Fruit fly (Drosophila melanogaster) whole organism, embryonic: ENCODE data around the gene Lgr3.

Source experiments
- Adf1 ChIP-seq: fragments of 200-800 bp; sonication (Bioruptor generic); IDR thresholded peaks from 2 replicates; pipeline ENCODE4 v1.3.6; 2022; ENCODE audit warnings: missing biosample characterization, missing genetic modification characterization
- CG11085 ChIP-seq: fragments of 200-800 bp; sonication (Bioruptor generic); IDR thresholded peaks from 2 replicates; pipeline ENCODE4 v1.3.6; 2022; ENCODE audit warnings: missing biosample characterization, missing genetic modification characterization
- CG11247 ChIP-seq: fragments of 200-800 bp; sonication (Bioruptor generic); IDR thresholded peaks from 2 replicates; pipeline ENCODE4 v1.3.6; 2022; ENCODE audit warnings: missing biosample characterization, missing genetic modification characterization
- CG11456 ChIP-seq: fragments of 200-800 bp; sonication (Bioruptor generic); IDR thresholded peaks from 3 replicates; pipeline ENCODE4 v1.3.6; 2022; ENCODE audit warnings: missing biosample characterization, missing genetic modification characterization
- CG11695 ChIP-seq: fragments of 200-800 bp; sonication (Bioruptor generic); IDR thresholded peaks from 3 replicates; pipeline ENCODE4 v1.3.6; 2022; ENCODE audit warnings: missing biosample characterization, missing genetic modification characterization
- CG11723 ChIP-seq: fragments of 200-800 bp; sonication (Bioruptor generic); optimal IDR thresholded peaks from 2 replicates; lab custom pipeline; 2017; ENCODE audit warnings: missing biosample characterization, mild to moderate bottlenecking, missing genetic modification characterization
- CG13775 ChIP-seq: fragments of 200-800 bp; sonication (Bioruptor generic); optimal IDR thresholded peaks from 3 replicates; lab custom pipeline; 2017; ENCODE audit warnings: missing biosample characterization, mild to moderate bottlenecking, missing genetic modification characterization
- CG15011 ChIP-seq: fragments of 200-800 bp; sonication (Bioruptor generic); optimal IDR thresholded peaks from 3 replicates; lab custom pipeline; 2018; ENCODE audit warnings: missing biosample characterization, mild to moderate bottlenecking, missing genetic modification characterization
- CG15696 ChIP-seq: fragments of 200-800 bp; sonication (Bioruptor generic); optimal IDR thresholded peaks from 2 replicates; lab custom pipeline; 2019; ENCODE audit warnings: missing biosample characterization, mild to moderate bottlenecking, missing genetic modification characterization, moderate library complexity
- CG16813 ChIP-seq: fragments of 200-800 bp; sonication (Bioruptor generic); IDR thresholded peaks from 3 replicates; pipeline ENCODE4 v1.3.6; 2022; ENCODE audit warnings: missing biosample characterization, missing genetic modification characterization; ENCODE audit not compliant: partially characterized antibody
- CG1832 ChIP-seq: fragments of 200-800 bp; sonication (Bioruptor generic); optimal IDR thresholded peaks from 2 replicates; lab custom pipeline; 2017; ENCODE audit warnings: missing biosample characterization, mild to moderate bottlenecking, missing genetic modification characterization, inconsistent platforms
- CG18476 ChIP-seq: fragments of 200-800 bp; sonication (Bioruptor generic); optimal IDR thresholded peaks from 2 replicates; lab custom pipeline; 2016; ENCODE audit warnings: missing biosample characterization, mild to moderate bottlenecking, missing genetic modification characterization
- CG2120 ChIP-seq: fragments of 200-800 bp; sonication (Bioruptor generic); optimal IDR thresholded peaks from 3 replicates; lab custom pipeline; 2016; ENCODE audit warnings: missing biosample characterization, missing genetic modification characterization
- CG2678 ChIP-seq: fragments of 200-800 bp; sonication (Bioruptor generic); optimal IDR thresholded peaks from 3 replicates; lab custom pipeline; 2019; ENCODE audit warnings: missing biosample characterization, mild to moderate bottlenecking, missing genetic modification characterization, moderate library complexity
- CG3065 ChIP-seq: fragments of 200-800 bp; sonication (Bioruptor generic); optimal IDR thresholded peaks from 2 replicates; lab custom pipeline; 2016; ENCODE audit warnings: missing biosample characterization, missing genetic modification characterization
- CG4424 ChIP-seq: fragments of 200-800 bp; sonication (Bioruptor generic); optimal IDR thresholded peaks from 3 replicates; lab custom pipeline; 2016; ENCODE audit warnings: missing biosample characterization, missing genetic modification characterization
- CG4730 ChIP-seq: fragments of 200-800 bp; sonication (Bioruptor generic); IDR thresholded peaks from 2 replicates; pipeline ENCODE4 v1.3.6; 2022; ENCODE audit warnings: missing biosample characterization, missing genetic modification characterization
- CG6683 ChIP-seq: fragments of 200-800 bp; sonication (Bioruptor generic); optimal IDR thresholded peaks from 2 replicates; lab custom pipeline; 2017; ENCODE audit warnings: missing biosample characterization, mild to moderate bottlenecking, missing genetic modification characterization, missing genetic modification reagents
- CG6765 ChIP-seq: fragments of 200-800 bp; sonication (Bioruptor generic); optimal IDR thresholded peaks from 3 replicates; lab custom pipeline; 2017; ENCODE audit warnings: missing biosample characterization, mild to moderate bottlenecking, missing genetic modification characterization
- CG7745 ChIP-seq: fragments of 200-800 bp; sonication (Bioruptor generic); optimal IDR thresholded peaks from 2 replicates; lab custom pipeline; 2018; ENCODE audit warnings: missing biosample characterization, mild to moderate bottlenecking, missing genetic modification characterization, moderate library complexity
- CG7839 ChIP-seq: fragments of 200-800 bp; sonication (Bioruptor generic); optimal IDR thresholded peaks from 3 replicates; lab custom pipeline; 2018; ENCODE audit warnings: missing biosample characterization, mild to moderate bottlenecking, missing genetic modification characterization, moderate library complexity
- CG7987 ChIP-seq: fragments of 200-800 bp; sonication (Bioruptor generic); optimal IDR thresholded peaks from 2 replicates; lab custom pipeline; 2018; ENCODE audit warnings: missing biosample characterization, mild to moderate bottlenecking, missing genetic modification characterization, moderate library complexity
- CG8089 ChIP-seq: fragments of 200-800 bp; sonication (Bioruptor generic); optimal IDR thresholded peaks from 3 replicates; lab custom pipeline; 2016; ENCODE audit warnings: missing biosample characterization, missing genetic modification characterization
- CG9437 ChIP-seq: fragments of 200-800 bp; sonication (Bioruptor generic); optimal IDR thresholded peaks from 2 replicates; lab custom pipeline; 2018; ENCODE audit warnings: missing biosample characterization, mild to moderate bottlenecking, missing genetic modification characterization
- CG9932 ChIP-seq: fragments of 200-800 bp; sonication (Bioruptor generic); IDR thresholded peaks from 2 replicates; pipeline ENCODE4 v1.3.6; 2022; ENCODE audit warnings: missing biosample characterization, missing genetic modification characterization
- CkIIα-i1 ChIP-seq: fragments of 200-800 bp; sonication (Bioruptor generic); IDR thresholded peaks from 2 replicates; pipeline ENCODE4 v1.3.6; 2022; ENCODE audit warnings: missing biosample characterization, missing genetic modification characterization
- CoRest ChIP-seq: fragments of 200-800 bp; sonication (Bioruptor generic); optimal IDR thresholded peaks from 3 replicates; lab custom pipeline; 2018; ENCODE audit warnings: missing biosample characterization, mild to moderate bottlenecking, missing genetic modification characterization, moderate library complexity
- Dref ChIP-seq: fragments of 200-800 bp; sonication (Bioruptor generic); IDR thresholded peaks from 2 replicates; pipeline ENCODE4 v1.3.6; 2022; ENCODE audit warnings: missing biosample characterization, missing genetic modification characterization
- Elba2 ChIP-seq: fragments of 200-800 bp; sonication (Bioruptor generic); optimal IDR thresholded peaks from 3 replicates; lab custom pipeline; 2016; ENCODE audit warnings: missing biosample characterization, missing genetic modification characterization
- HLHmδ ChIP-seq: fragments of 200-800 bp; sonication (Bioruptor generic); optimal IDR thresholded peaks from 2 replicates; lab custom pipeline; 2018; ENCODE audit warnings: missing biosample characterization, mild to moderate bottlenecking, missing genetic modification characterization, moderate library complexity
- Hr51 ChIP-seq, 2 experiments: fragments of 200-800 bp; sonication (Bioruptor generic); optimal IDR thresholded peaks; 2 replicates in 1 of 2; 3 replicates in 1 of 2; lab custom pipeline; 2016 to 2018; ENCODE audit warnings: missing biosample characterization in 2 of 2, missing genetic modification characterization in 2 of 2, mild to moderate bottlenecking in 1 of 2, moderate library complexity in 1 of 2
- Lim3 ChIP-seq: fragments of 200-800 bp; sonication (Bioruptor generic); IDR thresholded peaks from 2 replicates; pipeline ENCODE4 v1.3.6; 2022; ENCODE audit warnings: missing biosample characterization, missing genetic modification characterization
- MTF-1 ChIP-seq: fragments of 200-800 bp; sonication (Bioruptor generic); optimal IDR thresholded peaks from 2 replicates; lab custom pipeline; 2018; ENCODE audit warnings: missing biosample characterization, mild to moderate bottlenecking, missing genetic modification characterization, borderline replicate concordance
- Med ChIP-seq: fragments of 200-800 bp; sonication (Bioruptor generic); peaks from one replicate; lab custom pipeline; 2016; ENCODE audit warnings: missing biosample characterization, missing genetic modification characterization, mild to moderate bottlenecking, inconsistent platforms, moderate library complexity
- Nf-YC ChIP-seq: fragments of 200-800 bp; optimal IDR thresholded peaks from 3 replicates; lab custom pipeline; 2019; ENCODE audit warnings: missing biosample characterization, mild to moderate bottlenecking, missing genetic modification characterization, moderate library complexity
- bcd ChIP-seq: fragments of 200-800 bp; sonication (Bioruptor generic); optimal IDR thresholded peaks from 2 replicates; lab custom pipeline; 2017; ENCODE audit warnings: missing biosample characterization, mild to moderate bottlenecking, missing genetic modification characterization
- btn ChIP-seq: fragments of 200-800 bp; sonication (Bioruptor generic); optimal IDR thresholded peaks from 2 replicates; lab custom pipeline; 2016; ENCODE audit warnings: missing biosample characterization, missing genetic modification characterization
- cato ChIP-seq: fragments of 200-800 bp; sonication (Bioruptor generic); optimal IDR thresholded peaks from 2 replicates; lab custom pipeline; 2016; ENCODE audit warnings: missing biosample characterization, missing genetic modification characterization, borderline replicate concordance
- ham ChIP-seq: fragments of 200-800 bp; sonication (Bioruptor generic); IDR thresholded peaks from 2 replicates; pipeline ENCODE4 v1.3.6; 2022; ENCODE audit warnings: missing biosample characterization, missing genetic modification characterization
- her ChIP-seq: fragments of 200-800 bp; sonication (Bioruptor generic); optimal IDR thresholded peaks from 2 replicates; lab custom pipeline; 2016; ENCODE audit warnings: missing biosample characterization, missing genetic modification characterization
- ken ChIP-seq: fragments of 200-800 bp; sonication (Bioruptor generic); IDR thresholded peaks from 3 replicates; pipeline ENCODE4 v1.3.6; 2022; ENCODE audit warnings: missing biosample characterization, missing genetic modification characterization
- kni ChIP-seq: fragments of 200-800 bp; sonication (Bioruptor generic); optimal IDR thresholded peaks from 3 replicates; lab custom pipeline; 2017; ENCODE audit warnings: mild to moderate bottlenecking, missing biosample characterization, missing genetic modification reagents, missing genetic modification characterization
- lilli ChIP-seq: fragments of 200-800 bp; sonication (Bioruptor generic); optimal IDR thresholded peaks from 3 replicates; lab custom pipeline; 2016; ENCODE audit warnings: missing biosample characterization, missing genetic modification characterization
- mirr ChIP-seq: fragments of 200-800 bp; sonication (Bioruptor generic); optimal IDR thresholded peaks from 3 replicates; lab custom pipeline; 2018; ENCODE audit warnings: missing biosample characterization, mild to moderate bottlenecking, missing genetic modification characterization
- mld ChIP-seq: fragments of 200-800 bp; sonication (Bioruptor generic); IDR thresholded peaks from 3 replicates; pipeline ENCODE4 v1.3.6; 2022; ENCODE audit warnings: missing biosample characterization, missing genetic modification characterization; ENCODE audit not compliant: partially characterized antibody
- row ChIP-seq: fragments of 200-800 bp; sonication (Bioruptor generic); IDR thresholded peaks from 3 replicates; pipeline ENCODE4 v1.3.6; 2022; ENCODE audit warnings: missing biosample characterization, missing genetic modification characterization
- sens ChIP-seq: fragments of 200-800 bp; sonication (Bioruptor generic); peaks from one replicate; lab custom pipeline; 2016; ENCODE audit warnings: missing biosample characterization, missing genetic modification characterization
- trem ChIP-seq: fragments of 200-800 bp; optimal IDR thresholded peaks from 3 replicates; lab custom pipeline; 2019; ENCODE audit warnings: missing biosample characterization, mild to moderate bottlenecking, missing genetic modification characterization, moderate library complexity
- twi ChIP-seq: fragments of 200-800 bp; optimal IDR thresholded peaks from 2 replicates; lab custom pipeline; 2019; ENCODE audit warnings: missing biosample characterization, mild to moderate bottlenecking, missing genetic modification characterization, moderate library complexity
- wdn ChIP-seq: fragments of 200-800 bp; sonication (Bioruptor generic); IDR thresholded peaks from 2 replicates; pipeline ENCODE4 v1.3.6; 2022; ENCODE audit warnings: missing biosample characterization, missing genetic modification characterization
- zen2 ChIP-seq: fragments of 200-800 bp; sonication (Bioruptor generic); IDR thresholded peaks from 3 replicates; pipeline ENCODE4 v1.3.6; 2022; ENCODE audit warnings: missing biosample characterization, missing genetic modification characterization; ENCODE audit not compliant: partially characterized antibody

Gene Lgr3

DNA sequence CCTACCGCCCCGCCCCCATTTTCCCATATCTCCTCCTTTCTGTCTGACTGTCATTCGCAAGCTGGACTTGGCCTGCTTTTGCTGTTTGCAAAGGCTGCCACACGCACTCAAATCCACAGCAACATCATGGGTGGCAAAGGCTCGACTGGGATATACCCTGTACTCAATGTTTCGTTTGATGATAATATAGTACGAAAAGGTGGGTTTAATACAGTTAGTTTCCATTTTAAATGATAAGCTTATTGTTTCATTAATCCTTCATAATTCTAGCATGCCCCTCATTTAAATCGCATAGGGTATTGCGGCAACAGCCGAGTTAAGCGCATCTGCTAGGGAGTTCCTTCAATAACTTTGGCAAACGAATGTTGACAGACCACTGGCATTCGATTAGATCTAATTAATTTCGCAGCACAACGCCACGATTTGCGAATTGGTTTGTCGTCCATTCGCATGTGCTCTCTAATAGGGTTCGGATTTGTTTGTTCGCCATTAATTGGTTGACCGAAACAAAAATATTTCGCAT lies 28.6 kb downstream of the Lgr3 start (continued):
- TF ChIP-seq lilli (GFP tag; lab: Kevin White, UChicago) = no peak
- TF ChIP-seq CG16813 (GFP tag; lab: Robert Waterston, UW) = no peak
- TF ChIP-seq CkIIα-i1 (GFP tag; lab: Robert Waterston, UW) = no peak
- TF ChIP-seq mld (GFP tag; lab: Robert Waterston, UW) = no peak
- TF ChIP-seq CG6765 (GFP tag; lab: Kevin White, UChicago) = no peak
- no peak for TF ChIP-seq Lim3
- no peak for TF ChIP-seq cato (GFP tag; lab: Kevin White, UChicago)
- TF ChIP-seq wdn = no peak
- no peak for TF ChIP-seq bcd (GFP tag; lab: Kevin White, UChicago)
- no peak for TF ChIP-seq CG7839 (tag; lab: Kevin White, UChicago)
- TF ChIP-seq CG8089 (GFP tag; lab: Kevin White, UChicago) = no peak
- no peak for TF ChIP-seq zen2 (GFP tag; lab: Robert Waterston, UW)
- TF ChIP-seq kni = no peak
- TF ChIP-seq Adf1 (GFP tag; lab: Robert Waterston, UW) = no peak
- TF ChIP-seq Med = peak; percentile 70
- no peak for TF ChIP-seq ken (GFP tag; lab: Robert Waterston, UW)
- TF ChIP-seq HLHmδ = no peak
- TF ChIP-seq sens = peak; percentile 51
- TF ChIP-seq Nf-YC (tag; lab: Kevin White, UChicago) = no peak
- TF ChIP-seq CG18476 (GFP tag; lab: Kevin White, UChicago) = no peak
- no peak for TF ChIP-seq CG7745 (tag; lab: Kevin White, UChicago)
- TF ChIP-seq CoRest (tag; lab: Kevin White, UChicago) = no peak
- TF ChIP-seq CG9932 = no peak
- TF ChIP-seq row (GFP tag; lab: Robert Waterston, UW) = peak; percentile 51; the same call in 2 of the 3 replicates
- no peak for TF ChIP-seq CG7987 (GFP tag; lab: Kevin White, UChicago)
- no peak for TF ChIP-seq her
- no peak for TF ChIP-seq Elba2 (GFP tag; lab: Kevin White, UChicago)
- TF ChIP-seq CG15011 (GFP tag; lab: Kevin White, UChicago) = no peak
- no peak for TF ChIP-seq twi (tag; lab: Kevin White, UChicago)
- TF ChIP-seq CG11723 (GFP tag; lab: Kevin White, UChicago) = no peak
- TF ChIP-seq btn (GFP tag; lab: Kevin White, UChicago) = no peak
- no peak for TF ChIP-seq CG15696
- TF ChIP-seq CG4730 = 0 out of 2 replicates have a peak, but pooled peaks have one; percentile 9
- peak in 1 of 2 experiments; percentile 14 for TF ChIP-seq Hr51 (GFP tag; optimal IDR thresholded peaks at IDR 0.05; lab: Kevin White, UChicago)
- no peak for TF ChIP-seq CG11247 (GFP tag; lab: Robert Waterston, UW)
- TF ChIP-seq CG2120 (GFP tag; lab: Kevin White, UChicago) = peak; percentile 54
- TF ChIP-seq CG2678 (tag; lab: Kevin White, UChicago) = peak; percentile 34
- no peak for TF ChIP-seq Dref (GFP tag; lab: Robert Waterston, UW)
- TF ChIP-seq CG11456 = no peak
- no peak for TF ChIP-seq CG4424 (GFP tag; lab: Kevin White, UChicago)
- TF ChIP-seq CG11085 (GFP tag; lab: Robert Waterston, UW) = no peak
- no peak for TF ChIP-seq CG9437
- TF ChIP-seq CG6683 = no peak
- no peak for TF ChIP-seq CG11695 (GFP tag; lab: Robert Waterston, UW)
- TF ChIP-seq CG3065 (GFP tag; lab: Kevin White, UChicago) = no peak
- no peak for TF ChIP-seq CG1832
- no peak for TF ChIP-seq ham (GFP tag; lab: Robert Waterston, UW)
- no peak for TF ChIP-seq MTF-1 (GFP tag; lab: Kevin White, UChicago)
- no peak for TF ChIP-seq CG13775 (GFP tag; lab: Kevin White, UChicago)
- no peak for TF ChIP-seq trem (tag; lab: Kevin White, UChicago)
- TF ChIP-seq mirr (GFP tag; lab: Kevin White, UChicago) = no peak
